Worm (Caenorhabditis elegans): Measurements from ENCODE around the gene cdr-1.
A peak's percentile ranks its signal among the peaks of the same experiment; 100 is the strongest.

cdr-1 gene

DNA sequence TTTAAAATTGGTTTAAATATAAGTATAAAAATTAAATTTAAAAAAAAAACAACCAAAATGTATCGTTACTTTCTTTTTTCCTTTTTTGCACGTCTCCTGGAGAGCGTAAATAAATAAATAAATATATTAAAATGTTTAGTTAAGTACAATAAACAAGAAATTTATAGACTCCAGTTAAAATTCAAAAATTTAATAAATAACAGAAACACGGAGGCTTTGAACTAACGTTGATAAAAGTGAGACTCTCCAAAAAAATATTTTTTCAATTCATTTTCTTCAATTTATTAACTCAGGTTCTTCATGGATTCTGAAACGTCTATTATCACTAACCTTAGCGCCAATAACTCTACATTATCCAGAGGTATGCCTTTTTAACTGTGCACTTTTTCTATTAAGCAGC, 29.3 kb upstream of the cdr-1 start, which contains the start of gene T06C12.12:
Gene T06C12.12 (plus strand): TSS at position 301 of the 400 bp plus-strand sequence.
- TF ChIP-seq dmd-9 (GFP tag; IDR thresholded peaks at IDR 0.05) (no peak), ceh-62 (tag; optimal IDR thresholded peaks at IDR 0.05) (no peak), Y105C5A.15 (GFP tag; IDR thresholded peaks at IDR 0.05) (no peak), set-16 (GFP tag; IDR thresholded peaks at IDR 0.05) (no peak)

DNA sequence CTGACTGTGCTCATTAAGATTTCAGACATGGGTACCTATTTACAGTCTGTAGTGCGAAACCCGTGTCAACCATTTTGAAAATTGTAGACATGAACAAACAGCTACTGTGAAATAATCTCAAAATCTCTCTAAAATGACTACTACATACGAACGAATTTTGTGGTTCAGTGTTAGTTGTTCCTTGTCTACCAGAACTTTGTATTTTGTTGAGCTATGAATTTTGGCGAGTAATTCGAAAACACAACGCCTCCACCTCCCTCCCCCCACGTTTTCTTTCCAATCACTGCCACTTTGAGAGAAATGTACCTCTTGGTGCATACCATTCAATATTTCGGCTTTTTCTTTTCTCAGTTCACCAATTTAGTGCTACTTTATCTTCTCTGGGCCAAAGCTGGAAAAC, 28.4 kb upstream of the cdr-1 start, which contains the start of gene T06C12.11:
Gene T06C12.11 (plus strand): TSS at position 301 of the 400 bp plus-strand sequence.
- no peak for TF ChIP-seq gei-8 (GFP tag; optimal IDR thresholded peaks at IDR 0.05)
- TF ChIP-seq mxl-2 (GFP tag; conservative IDR thresholded peaks at IDR 0.05) = no peak
- no peak for TF ChIP-seq Y48G9A.11 (GFP tag; IDR thresholded peaks at IDR 0.05)
- TF ChIP-seq ZK546.5 (tag; optimal IDR thresholded peaks at IDR 0.05) = no peak
- TF ChIP-seq nhr-77 (tag; optimal IDR thresholded peaks at IDR 0.05) = no peak
- TF ChIP-seq mes-2 (tag; optimal IDR thresholded peaks at IDR 0.05; ENCODE audit: poor library complexity, severe bottlenecking) = no peak
- TF ChIP-seq ceh-32 (tag; optimal IDR thresholded peaks at IDR 0.05; ENCODE audit: poor library complexity) = no peak
- TF ChIP-seq madf-9 (GFP tag; conservative IDR thresholded peaks at IDR 0.05) = no peak
- TF ChIP-seq dve-1 (tag; optimal IDR thresholded peaks at IDR 0.05; ENCODE audit: insufficient read depth) = no peak
- TF ChIP-seq mdl-1 (tag; optimal IDR thresholded peaks at IDR 0.05) = no peak
- TF ChIP-seq zfp-2 (tag; optimal IDR thresholded peaks at IDR 0.05) = no peak
- TF ChIP-seq saeg-2 (GFP tag; IDR thresholded peaks at IDR 0.05) = no peak
- no peak for TF ChIP-seq pqm-1 (tag; optimal IDR thresholded peaks at IDR 0.05)
- TF ChIP-seq cey-2 (tag; optimal IDR thresholded peaks at IDR 0.05; ENCODE audit: borderline replicate concordance, insufficient read depth) = no peak
- no peak for TF ChIP-seq Y5F2A.4 (GFP tag; optimal IDR thresholded peaks at IDR 0.05)
- no peak for TF ChIP-seq Y105C5A.15 (GFP tag; IDR thresholded peaks at IDR 0.05)
- TF ChIP-seq snpc-4 (tag; optimal IDR thresholded peaks at IDR 0.05) = no peak
- no peak for TF ChIP-seq lin-13 (GFP tag; optimal IDR thresholded peaks at IDR 0.05)

- no peak for TF ChIP-seq lim-7 (GFP tag; IDR thresholded peaks at IDR 0.05)
- TF ChIP-seq nhr-77 (tag; optimal IDR thresholded peaks at IDR 0.05) = no peak
- no peak for TF ChIP-seq sdz-12 (GFP tag; optimal IDR thresholded peaks at IDR 0.05)
- TF ChIP-seq aha-1 (tag) = no peak
- no peak for TF ChIP-seq fos-1 (tag; optimal IDR thresholded peaks at IDR 0.05)
- no peak for TF ChIP-seq pqm-1 (tag; optimal IDR thresholded peaks at IDR 0.05)
- TF ChIP-seq spr-3 (GFP tag; optimal IDR thresholded peaks at IDR 0.05) = no peak
- no peak for TF ChIP-seq egl-27 (tag; optimal IDR thresholded peaks at IDR 0.05)
These were observed 24.4 kb upstream of the cdr-1 start, which contains the start of gene nhr-213 for ce11 chrV:15896671-15897070. Gene nhr-213 (minus strand): TSS chrV:15896771.

DNA sequence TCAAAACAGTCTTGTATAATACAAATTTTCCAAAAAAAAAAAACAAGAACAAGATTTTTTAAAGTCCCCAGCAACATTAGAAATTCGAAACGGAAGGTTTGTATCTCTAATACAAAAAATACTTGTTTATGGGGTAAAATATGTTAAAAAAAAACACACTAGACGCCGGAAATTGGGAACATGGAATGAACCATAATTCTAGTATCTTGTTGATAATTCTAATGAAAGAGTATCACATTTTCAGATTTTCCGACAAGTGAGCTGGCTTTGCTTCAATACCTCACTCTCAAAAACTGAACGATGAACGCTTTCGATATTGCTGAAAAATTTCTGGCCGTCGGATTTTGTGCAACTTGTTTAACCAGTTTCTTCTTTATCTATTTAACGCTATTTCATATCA, 23.4 kb upstream of the cdr-1 start, which contains the start of gene str-60:
Gene str-60 (plus strand): TSS at position 301 of the 400 bp plus-strand sequence.
- TF ChIP-seq snpc-1.2 (GFP tag; IDR thresholded peaks at IDR 0.05) = no peak
- TF ChIP-seq ceh-82 (tag; optimal IDR thresholded peaks at IDR 0.05) = no peak
- no peak for TF ChIP-seq ctbp-1 (GFP tag; IDR thresholded peaks at IDR 0.05)
- no peak for TF ChIP-seq zfp-2 (tag; optimal IDR thresholded peaks at IDR 0.05)
- no peak for TF ChIP-seq daf-8 (GFP tag; IDR thresholded peaks at IDR 0.05)
- no peak for TF ChIP-seq F49E8.2 (tag; optimal IDR thresholded peaks at IDR 0.05; ENCODE audit: borderline replicate concordance)
- TF ChIP-seq zfp-3 (GFP tag; conservative IDR thresholded peaks at IDR 0.05) = no peak
- TF ChIP-seq lin-38 (GFP tag; IDR thresholded peaks at IDR 0.05) = no peak

DNA sequence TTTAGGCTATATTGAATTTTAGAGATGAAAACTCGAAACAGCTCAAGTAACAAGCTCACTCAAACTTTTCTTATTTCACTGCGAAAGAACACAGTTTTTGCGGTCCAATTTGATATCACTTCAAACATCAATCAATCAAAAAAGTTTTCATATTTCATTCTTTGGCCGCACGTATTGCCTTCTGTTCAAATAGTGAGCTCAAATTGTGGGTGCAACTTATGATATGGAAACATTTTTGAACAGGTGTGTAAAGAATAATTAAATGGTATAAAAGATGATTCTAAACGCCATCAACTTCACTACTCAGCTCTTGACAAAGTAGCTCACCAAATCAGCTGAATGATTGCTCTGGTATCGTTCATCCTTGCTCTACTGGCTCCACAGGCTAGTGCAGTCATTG, 21.4 kb upstream of the cdr-1 start, which contains the start of gene T06C12.14:
Gene T06C12.14 (plus strand): TSS at position 301 of the 400 bp plus-strand sequence.
- TF ChIP-seq unc-62 (GFP tag; optimal IDR thresholded peaks at IDR 0.05 in 1 of 2) (peak in 1 of 2 experiments; percentile 53), unc-62 (tag; optimal IDR thresholded peaks at IDR 0.05) (no peak), unc-39 (tag; optimal IDR thresholded peaks at IDR 0.05) (no peak)
